Worm (Caenorhabditis elegans) whole organism, midembryonic: ENCODE results near the gene C52G5.3.
A peak's percentile ranks its signal among the peaks of the same experiment; 100 is the strongest.

ENCODE experiments used
- T22C8.4 ChIP-seq: fragments of 200-800 bp; sonication (Bioruptor generic); IDR thresholded peaks from 2 replicates; pipeline ENCODE4 v1.3.6; 2022; ENCODE audit warnings: missing genetic modification characterization, missing compliant biosample characterization
- cog-1 ChIP-seq: sonication (generic microtip); optimal IDR thresholded peaks from 2 replicates; lab custom pipeline; 2016; ENCODE audit warnings: missing genetic modification characterization, missing compliant biosample characterization
- flt-1 ChIP-seq: fragments of 200-800 bp; sonication (Bioruptor generic); IDR thresholded peaks from 2 replicates; pipeline ENCODE4 v1.3.6; 2022; ENCODE audit warnings: missing genetic modification characterization, missing compliant biosample characterization
- klf-2 ChIP-seq: fragments of 200-800 bp; sonication (Bioruptor generic); conservative IDR thresholded peaks from 2 replicates; pipeline ENCODE4 v1.3.6; 2022; ENCODE audit warnings: missing genetic modification reagents, missing genetic modification characterization, missing compliant biosample characterization
- med-1 ChIP-seq: sonication (generic microtip); optimal IDR thresholded peaks from 2 replicates; lab custom pipeline; 2017; ENCODE audit warnings: missing genetic modification characterization, mild to moderate bottlenecking, missing compliant biosample characterization, antibody characterized with exemption, missing genetic modification reagents; ENCODE audit not compliant: insufficient read depth
- ref-1 ChIP-seq: fragments of 200-800 bp; sonication (Bioruptor generic); conservative IDR thresholded peaks from 2 replicates; pipeline ENCODE4 v1.3.6; 2022; ENCODE audit warnings: missing genetic modification reagents, missing genetic modification characterization, missing compliant biosample characterization
- tab-1 ChIP-seq: fragments of 200-800 bp; sonication (Bioruptor generic); IDR thresholded peaks from 2 replicates; pipeline ENCODE4 v1.3.6; 2022; ENCODE audit warnings: missing genetic modification characterization, missing compliant biosample characterization
- ztf-23 ChIP-seq: fragments of 200-800 bp; sonication (Bioruptor generic); IDR thresholded peaks from 2 replicates; pipeline ENCODE4 v1.3.6; 2022; ENCODE audit warnings: missing genetic modification reagents, missing genetic modification characterization, missing compliant biosample characterization
- ztf-29 ChIP-seq: fragments of 200-800 bp; sonication (Bioruptor generic); IDR thresholded peaks from 2 replicates; pipeline ENCODE4 v1.3.6; 2022; ENCODE audit warnings: missing genetic modification reagents, missing genetic modification characterization, missing compliant biosample characterization

The C52G5.3 gene

ce11 chrX:12873688-12874364, 27.9 kb upstream of the C52G5.3 start:
- TF ChIP-seq T22C8.4 (no peak), ref-1 (no peak), klf-2 (no peak), tab-1 (GFP tag; lab: Robert Waterston, UW) (no peak), med-1 (no peak), cog-1 (tag; lab: Kevin White, UChicago) (no peak), flt-1 (GFP tag; lab: Robert Waterston, UW) (no peak), ztf-29 (GFP tag; lab: Robert Waterston, UW) (no peak), ztf-23 (GFP tag; lab: Robert Waterston, UW) (no peak)

ce11 chrX:12872022-12872888, 26.3 kb upstream of the C52G5.3 start:
- no peak for TF ChIP-seq T22C8.4
- TF ChIP-seq cog-1 (tag; lab: Kevin White, UChicago): no peak

ce11 chrX:12869827-12870394, 24.0 kb upstream of the C52G5.3 start:
- TF ChIP-seq ref-1: no peak
- TF ChIP-seq cog-1 (tag; lab: Kevin White, UChicago): no peak
- TF ChIP-seq klf-2: no peak
- no peak for TF ChIP-seq ztf-23 (GFP tag; lab: Robert Waterston, UW)
- no peak for TF ChIP-seq flt-1 (GFP tag; lab: Robert Waterston, UW)
- TF ChIP-seq med-1: no peak
- no peak for TF ChIP-seq T22C8.4
- no peak for TF ChIP-seq tab-1 (GFP tag; lab: Robert Waterston, UW)
- TF ChIP-seq ztf-29 (GFP tag; lab: Robert Waterston, UW): no peak

ce11 chrX:12869412-12869811, 23.5 kb upstream of the C52G5.3 start:
- no peak for TF ChIP-seq ref-1
- no peak for TF ChIP-seq med-1
- no peak for TF ChIP-seq ztf-23 (GFP tag; lab: Robert Waterston, UW)
- no peak for TF ChIP-seq T22C8.4
- TF ChIP-seq klf-2: no peak
- no peak for TF ChIP-seq tab-1 (GFP tag; lab: Robert Waterston, UW)
- no peak for TF ChIP-seq ztf-29 (GFP tag; lab: Robert Waterston, UW)
- TF ChIP-seq cog-1 (tag; lab: Kevin White, UChicago): no peak

ce11 chrX:12863796-12864195, 17.9 kb upstream of the C52G5.3 start, which contains the start of gene T14G8.4:
TSS of gene T14G8.4 (minus strand) at chrX:12863896.
- TF ChIP-seq tab-1 (GFP tag; lab: Robert Waterston, UW): no peak
- no peak for TF ChIP-seq med-1
- no peak for TF ChIP-seq klf-2
- no peak for TF ChIP-seq ref-1
- TF ChIP-seq ztf-23 (GFP tag; lab: Robert Waterston, UW): no peak
- TF ChIP-seq cog-1 (tag; lab: Kevin White, UChicago): no peak
- no peak for TF ChIP-seq flt-1 (GFP tag; lab: Robert Waterston, UW)
- no peak for TF ChIP-seq ztf-29 (GFP tag; lab: Robert Waterston, UW)
- no peak for TF ChIP-seq T22C8.4

ce11 chrX:12863262-12863661, 17.3 kb upstream of the C52G5.3 start:
- TF ChIP-seq flt-1 (GFP tag; lab: Robert Waterston, UW) (no peak), tab-1 (GFP tag; lab: Robert Waterston, UW) (no peak), ref-1 (no peak), cog-1 (tag; lab: Kevin White, UChicago) (no peak), klf-2 (no peak), ztf-23 (GFP tag; lab: Robert Waterston, UW) (no peak), med-1 (no peak)

ce11 chrX:12862509-12862908, 16.6 kb upstream of the C52G5.3 start, which contains the start of gene T14G8.6:
TSS of gene T14G8.6 (minus strand) at chrX:12862846.
- TF ChIP-seq tab-1 (GFP tag; lab: Robert Waterston, UW) (no peak), ztf-29 (GFP tag; lab: Robert Waterston, UW) (no peak), klf-2 (no peak), flt-1 (GFP tag; lab: Robert Waterston, UW) (no peak), ztf-23 (GFP tag; lab: Robert Waterston, UW) (no peak)

ce11 chrX:12860711-12861287, 14.9 kb upstream of the C52G5.3 start, which contains the start of gene T14G8.3:
TSS of gene T14G8.3 (plus strand) at chrX:12861237.
- no peak for TF ChIP-seq med-1

- TF ChIP-seq T22C8.4 (no peak), ztf-23 (GFP tag; lab: Robert Waterston, UW) (no peak), med-1 (no peak), ref-1 (no peak), flt-1 (GFP tag; lab: Robert Waterston, UW) (no peak), tab-1 (GFP tag; lab: Robert Waterston, UW) (no peak), cog-1 (tag; lab: Kevin White, UChicago) (no peak), klf-2 (no peak), ztf-29 (GFP tag; lab: Robert Waterston, UW) (no peak)
Measured at ce11 chrX:12857701-12858100, 11.8 kb upstream of the C52G5.3 start, which contains the start of gene T14G8.2. TSS of gene T14G8.2 (plus strand) at chrX:12858001.

ce11 chrX:12854680-12855079, 8.7 kb upstream of the C52G5.3 start:
- TF ChIP-seq flt-1 (GFP tag; lab: Robert Waterston, UW) (peak; percentile 71), ztf-29 (GFP tag; lab: Robert Waterston, UW) (no peak), tab-1 (GFP tag; lab: Robert Waterston, UW) (peak; percentile 41; the same call in 1 of the 2 replicates), ref-1 (no peak), ztf-23 (GFP tag; lab: Robert Waterston, UW) (0 out of 2 replicates have a peak, but pooled peaks have one; percentile 59)
